Worm (Caenorhabditis elegans): ENCODE data around the gene spv-1.
A peak's percentile ranks its signal among the peaks of the same experiment; 100 is the strongest.

ce11 chrII:7870632-7871031 lies 57.9 kb downstream of the spv-1 start:
- no peak for TF ChIP-seq nhr-23 (tag; optimal IDR thresholded peaks at IDR 0.05)
- no peak for TF ChIP-seq fos-1 (tag; optimal IDR thresholded peaks at IDR 0.05)
- no peak for TF ChIP-seq egl-27 (tag; optimal IDR thresholded peaks at IDR 0.05)
- peak; percentile 81 for TF ChIP-seq pha-4 (tag; optimal IDR thresholded peaks at IDR 0.05)
- no peak for TF ChIP-seq zag-1 (tag; optimal IDR thresholded peaks at IDR 0.05)

Data from whole organism, L3 larva.